Worm (Caenorhabditis elegans) whole organism, young adult: Measurements from ENCODE around the gene ctr-9.

Experiments
- T07F8.4 ChIP-seq: sonication (generic microtip); optimal IDR thresholded peaks from 2 replicates; lab custom pipeline; 2016; ENCODE audit warnings: mild to moderate bottlenecking, missing genetic modification characterization, moderate library complexity, missing compliant biosample characterization
- atf-7 ChIP-seq: sonication (generic microtip); optimal IDR thresholded peaks from 2 replicates; lab custom pipeline; 2017; ENCODE audit warnings: mild to moderate bottlenecking, missing genetic modification characterization, missing compliant biosample characterization
- attf-6 ChIP-seq: fragments of 200-800 bp; sonication (Bioruptor generic); IDR thresholded peaks from 2 replicates; pipeline ENCODE4 v1.3.6; 2022; ENCODE audit warnings: missing genetic modification reagents, missing genetic modification characterization, missing compliant biosample characterization
- ceh-91 ChIP-seq: fragments of 200-800 bp; sonication (Bioruptor generic); IDR thresholded peaks from 2 replicates; pipeline ENCODE4 v1.3.6; 2022; ENCODE audit warnings: missing genetic modification reagents, missing genetic modification characterization, missing compliant biosample characterization
- nfya-1 ChIP-seq: sonication (generic microtip); optimal IDR thresholded peaks from 2 replicates; lab custom pipeline; 2017; ENCODE audit warnings: antibody characterized with exemption, missing compliant biosample characterization, missing genetic modification characterization, borderline replicate concordance; ENCODE audit not compliant: insufficient read depth
- snpc-3.4 ChIP-seq: sonication (generic microtip); optimal IDR thresholded peaks from 2 replicates; lab custom pipeline; 2017; ENCODE audit warnings: missing genetic modification characterization, mild to moderate bottlenecking, missing compliant biosample characterization, antibody characterized with exemption, moderate library complexity, missing genotype, missing genetic modification reagents
- snpc-4 ChIP-seq, 5 experiments: fragments of 150-350 bp in 1 of 5; sonication (generic microtip) in 4 of 5; optimal IDR thresholded peaks; 2 replicates each; lab custom pipeline; 2014 to 2018; ENCODE audit warnings: missing genetic modification characterization in 5 of 5, missing biosample characterization in 3 of 5, antibody characterized with exemption in 2 of 5, mild to moderate bottlenecking in 2 of 5, missing compliant biosample characterization in 2 of 5, missing genotype in 2 of 5, moderate library complexity in 2 of 5, missing genetic modification reagents in 1 of 5

- no peak for TF ChIP-seq T07F8.4 (tag; lab: Kevin White, UChicago)
- TF ChIP-seq nfya-1 (tag; lab: Kevin White, UChicago) = no peak
- no peak for TF ChIP-seq ceh-91 (GFP tag; lab: Robert Waterston, UW)
- no peak for TF ChIP-seq atf-7 (tag; lab: Kevin White, UChicago)
- no peak for TF ChIP-seq attf-6 (GFP tag; lab: Robert Waterston, UW)
- TF ChIP-seq snpc-3.4 (tag; lab: Kevin White, UChicago) = no peak
- TF ChIP-seq snpc-4 (GFP tag; optimal IDR thresholded peaks at IDR 0.05; lab: Kevin White, UChicago) = no peak
- TF ChIP-seq snpc-4 (tag; optimal IDR thresholded peaks at IDR 0.05; lab: Kevin White, UChicago) = no peak
Observed at ce11 chrIII:9513006-9513405, 21.8 kb downstream of the ctr-9 start.
